Fruit fly (Drosophila melanogaster) whole organism, embryonic: ENCODE data around the gene Ser7.

Experiments used
- CG8924 ChIP-seq: fragments of 200-800 bp; optimal IDR thresholded peaks from 3 replicates; lab custom pipeline; 2019; ENCODE audit warnings: missing biosample characterization, mild to moderate bottlenecking, missing genetic modification characterization, moderate library complexity
- Drgx ChIP-seq: fragments of 200-800 bp; sonication (Bioruptor generic); IDR thresholded peaks from 2 replicates; pipeline ENCODE4 v1.3.6; 2022; ENCODE audit warnings: missing biosample characterization, missing genetic modification characterization
- Max ChIP-seq: fragments of 200-800 bp; sonication (Bioruptor generic); optimal IDR thresholded peaks from 2 replicates; lab custom pipeline; 2016; ENCODE audit warnings: missing biosample characterization, mild to moderate bottlenecking, missing genetic modification characterization
- ken ChIP-seq: fragments of 200-800 bp; sonication (Bioruptor generic); IDR thresholded peaks from 3 replicates; pipeline ENCODE4 v1.3.6; 2022; ENCODE audit warnings: missing biosample characterization, missing genetic modification characterization
- lilli ChIP-seq: fragments of 200-800 bp; sonication (Bioruptor generic); optimal IDR thresholded peaks from 3 replicates; lab custom pipeline; 2016; ENCODE audit warnings: missing biosample characterization, missing genetic modification characterization
- nerfin-1 ChIP-seq: fragments of 200-800 bp; sonication (Bioruptor generic); optimal IDR thresholded peaks from 3 replicates; lab custom pipeline; 2019; ENCODE audit warnings: missing biosample characterization, mild to moderate bottlenecking, missing genetic modification characterization, moderate library complexity
- pan ChIP-seq, 4 experiments: fragments of >200 bp in 3 of 4; fragments of 200-800 bp in 1 of 4; sonication (Bioruptor generic) in 1 of 4; optimal IDR thresholded peaks in 3 of 4; IDR thresholded peaks in 1 of 4; 2 replicates each; pipeline versions ENCODE4 v1.3.6 to Lab custom; 2017 to 2022; ENCODE audit warnings: missing biosample characterization in 2 of 4, missing genetic modification characterization in 2 of 4, mixed read lengths in 1 of 4
- sr ChIP-seq: fragments of 200-800 bp; sonication (Bioruptor generic); IDR thresholded peaks from 3 replicates; pipeline ENCODE4 v1.3.6; 2022; ENCODE audit warnings: missing biosample characterization, missing genetic modification characterization
- usp ChIP-seq: fragments of >200 bp; optimal IDR thresholded peaks from 2 replicates; lab custom pipeline; 2017; ENCODE audit warnings: missing biosample characterization, missing genetic modification characterization

DNA sequence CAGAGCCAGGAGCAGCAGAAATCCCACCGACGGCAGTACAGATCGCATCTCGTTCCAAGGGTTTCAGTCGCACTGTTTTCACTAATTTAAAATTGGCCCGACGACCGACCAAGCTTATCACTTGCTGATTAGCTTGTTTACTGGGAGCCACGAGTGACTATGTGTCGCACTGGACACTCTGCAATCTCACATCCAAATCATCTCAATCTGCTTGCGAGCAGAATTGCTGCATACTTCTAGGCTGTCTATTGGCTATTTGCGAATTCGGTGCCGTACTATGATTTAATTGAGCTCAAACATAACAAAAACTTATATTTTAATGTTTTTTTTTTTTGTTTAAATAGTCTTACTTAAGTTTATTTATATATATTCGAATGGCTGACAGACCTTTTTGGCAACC is 8.9 kb downstream of the Ser7 start, which contains the start of gene CG32695:
- no peak for TF ChIP-seq sr (GFP tag; lab: Robert Waterston, UW)
- TF ChIP-seq pan (optimal IDR thresholded peaks at IDR 0.05; lab: Kevin White, UChicago): no peak
- TF ChIP-seq pan (GFP tag; optimal IDR thresholded peaks at IDR 0.05 in 1 of 2, IDR thresholded peaks at IDR 0.05 in 1 of 2): no peak
- no peak for TF ChIP-seq nerfin-1
- TF ChIP-seq lilli (GFP tag; lab: Kevin White, UChicago): no peak
- TF ChIP-seq ken (GFP tag; lab: Robert Waterston, UW): no peak
- TF ChIP-seq CG8924 (tag; lab: Kevin White, UChicago): no peak
- no peak for TF ChIP-seq Max (GFP tag; lab: Kevin White, UChicago)
- no peak for TF ChIP-seq Drgx (GFP tag; lab: Robert Waterston, UW)
- no peak for TF ChIP-seq usp (GFP tag; lab: Kevin White, UChicago)
